Worm (Caenorhabditis elegans): ENCODE data around the gene apc-11.

The apc-11 gene

DNA sequence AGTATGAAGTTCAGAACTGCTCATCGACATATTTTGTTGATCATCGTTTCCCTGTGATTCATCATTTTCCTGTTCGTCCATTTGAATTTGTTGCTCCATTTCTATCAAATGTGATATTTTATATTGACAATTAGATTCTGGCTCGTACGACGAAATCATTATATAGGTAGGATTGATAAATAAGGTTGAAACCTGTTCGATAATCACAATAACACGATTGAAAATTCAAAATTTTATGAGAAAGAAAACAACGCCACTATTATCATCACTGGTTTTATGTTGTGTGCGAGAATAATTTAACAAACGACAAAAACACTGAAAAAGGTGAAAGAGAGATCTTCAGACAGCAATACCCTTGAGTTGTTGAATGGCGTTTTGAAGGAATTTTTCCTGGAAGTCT, at the start of gene apc-11:
apc-11 (minus strand) TSS at position 101 of the 400 bp plus-strand sequence.
- TF ChIP-seq flt-1 (GFP tag; IDR thresholded peaks at IDR 0.05), result no peak
- TF ChIP-seq aly-1 (tag; optimal IDR thresholded peaks at IDR 0.05), result no peak
- TF ChIP-seq tra-4 (tag; optimal IDR thresholded peaks at IDR 0.05), result no peak
- TF ChIP-seq B0310.2 (tag; optimal IDR thresholded peaks at IDR 0.05), result no peak
- TF ChIP-seq sea-1 (GFP tag; conservative IDR thresholded peaks at IDR 0.05), result no peak
- no peak for TF ChIP-seq tbx-37 (GFP tag; conservative IDR thresholded peaks at IDR 0.05)

DNA sequence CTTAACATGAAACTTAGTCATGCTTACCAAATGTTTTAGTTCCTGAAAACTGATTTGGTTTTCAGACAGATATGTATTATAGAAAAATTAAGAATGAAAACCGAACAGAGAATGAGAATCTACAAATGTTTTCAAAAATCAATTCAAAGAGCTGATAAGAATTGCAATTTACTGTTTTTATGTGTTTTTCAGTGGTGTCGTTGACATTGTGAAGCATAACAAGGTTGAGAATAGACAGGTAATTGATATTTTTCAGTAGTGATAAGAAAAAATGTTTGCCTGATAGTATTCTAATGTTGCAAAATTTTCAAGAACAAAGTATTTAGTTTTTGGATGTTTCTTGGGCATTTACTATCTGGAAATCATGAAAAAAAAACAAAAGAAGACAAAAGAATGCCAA, 49.0 kb upstream of the apc-11 start, which contains the start of gene pfas-1:
pfas-1 (minus strand) TSS at position 49 of the 400 bp plus-strand sequence.
- no peak for TF ChIP-seq hnd-1 (tag; optimal IDR thresholded peaks at IDR 0.05)
- no peak for TF ChIP-seq tbx-37 (GFP tag; conservative IDR thresholded peaks at IDR 0.05)
- TF ChIP-seq F13C5.2 (tag; optimal IDR thresholded peaks at IDR 0.05), result no peak
- TF ChIP-seq sea-1 (GFP tag; conservative IDR thresholded peaks at IDR 0.05), result no peak
- TF ChIP-seq tra-4 (tag; optimal IDR thresholded peaks at IDR 0.05), result no peak
- TF ChIP-seq ceh-36 (tag; optimal IDR thresholded peaks at IDR 0.05), result no peak
- TF ChIP-seq hmbx-1 (tag; optimal IDR thresholded peaks at IDR 0.05), result no peak
- TF ChIP-seq ets-7 (tag; optimal IDR thresholded peaks at IDR 0.05), result no peak
- TF ChIP-seq tbx-11 (GFP tag; IDR thresholded peaks at IDR 0.05), result no peak
- TF ChIP-seq aly-1 (tag; optimal IDR thresholded peaks at IDR 0.05), result no peak
- no peak for TF ChIP-seq pes-1 (GFP tag; IDR thresholded peaks at IDR 0.05)
- TF ChIP-seq B0310.2 (tag; optimal IDR thresholded peaks at IDR 0.05), result no peak
- TF ChIP-seq hmg-4 (GFP tag; optimal IDR thresholded peaks at IDR 0.05), result no peak
- no peak for TF ChIP-seq scrt-1 (GFP tag; IDR thresholded peaks at IDR 0.05)
- TF ChIP-seq ceh-13 (GFP tag; optimal IDR thresholded peaks at IDR 0.05), result no peak

ce11 chrIII:4634947-4635346, 40.7 kb upstream of the apc-11 start, which contains the start of gene clec-153:
Gene clec-153, plus strand, starts transcription at chrIII:4635247.
- no peak for TF ChIP-seq hnd-1 (tag; optimal IDR thresholded peaks at IDR 0.05)
- TF ChIP-seq hmbx-1 (tag; optimal IDR thresholded peaks at IDR 0.05), result no peak
- no peak for TF ChIP-seq hmg-4 (GFP tag; optimal IDR thresholded peaks at IDR 0.05)
- no peak for TF ChIP-seq ceh-13 (GFP tag; optimal IDR thresholded peaks at IDR 0.05)
- no peak for TF ChIP-seq tbx-37 (GFP tag; conservative IDR thresholded peaks at IDR 0.05)
- TF ChIP-seq sea-1 (GFP tag; conservative IDR thresholded peaks at IDR 0.05), result no peak
- TF ChIP-seq ama-1 (optimal IDR thresholded peaks at IDR 0.05), result no peak
- no peak for TF ChIP-seq tra-4 (tag; optimal IDR thresholded peaks at IDR 0.05)
- TF ChIP-seq ceh-36 (tag; optimal IDR thresholded peaks at IDR 0.05), result no peak
- TF ChIP-seq scrt-1 (GFP tag; IDR thresholded peaks at IDR 0.05), result no peak
- TF ChIP-seq ets-7 (tag; optimal IDR thresholded peaks at IDR 0.05), result no peak
- no peak for TF ChIP-seq F13C5.2 (tag; optimal IDR thresholded peaks at IDR 0.05)
- TF ChIP-seq B0310.2 (tag; optimal IDR thresholded peaks at IDR 0.05), result no peak
- no peak for TF ChIP-seq tbx-11 (GFP tag; IDR thresholded peaks at IDR 0.05)
- no peak for TF ChIP-seq flt-1 (GFP tag; IDR thresholded peaks at IDR 0.05)
- TF ChIP-seq pes-1 (GFP tag; IDR thresholded peaks at IDR 0.05), result no peak
- TF ChIP-seq aly-1 (tag; optimal IDR thresholded peaks at IDR 0.05), result no peak

ce11 chrIII:4628165-4628564, 33.9 kb upstream of the apc-11 start, which contains the start of gene clec-151:
Gene clec-151, plus strand, starts transcription at chrIII:4628465.
- TF ChIP-seq flt-1 (GFP tag; IDR thresholded peaks at IDR 0.05), result no peak
- no peak for TF ChIP-seq ama-1 (optimal IDR thresholded peaks at IDR 0.05)
- no peak for TF ChIP-seq tra-4 (tag; optimal IDR thresholded peaks at IDR 0.05)
- TF ChIP-seq F13C5.2 (tag; optimal IDR thresholded peaks at IDR 0.05), result no peak
- no peak for TF ChIP-seq ceh-13 (GFP tag; optimal IDR thresholded peaks at IDR 0.05)
- TF ChIP-seq pes-1 (GFP tag; IDR thresholded peaks at IDR 0.05), result no peak
- no peak for TF ChIP-seq scrt-1 (GFP tag; IDR thresholded peaks at IDR 0.05)

- no peak for TF ChIP-seq tra-4 (tag; optimal IDR thresholded peaks at IDR 0.05)
- no peak for TF ChIP-seq ets-7 (tag; optimal IDR thresholded peaks at IDR 0.05)
- no peak for TF ChIP-seq hmg-4 (GFP tag; optimal IDR thresholded peaks at IDR 0.05)
- TF ChIP-seq aly-1 (tag; optimal IDR thresholded peaks at IDR 0.05), result no peak
- TF ChIP-seq scrt-1 (GFP tag; IDR thresholded peaks at IDR 0.05), result no peak
- no peak for TF ChIP-seq sea-1 (GFP tag; conservative IDR thresholded peaks at IDR 0.05)
- TF ChIP-seq hmbx-1 (tag; optimal IDR thresholded peaks at IDR 0.05), result no peak
- TF ChIP-seq tbx-37 (GFP tag; conservative IDR thresholded peaks at IDR 0.05), result no peak
- no peak for TF ChIP-seq tbx-11 (GFP tag; IDR thresholded peaks at IDR 0.05)
- no peak for TF ChIP-seq flt-1 (GFP tag; IDR thresholded peaks at IDR 0.05)
- TF ChIP-seq ceh-13 (GFP tag; optimal IDR thresholded peaks at IDR 0.05), result no peak
- no peak for TF ChIP-seq B0310.2 (tag; optimal IDR thresholded peaks at IDR 0.05)
- no peak for TF ChIP-seq pes-1 (GFP tag; IDR thresholded peaks at IDR 0.05)
Observed at ce11 chrIII:4626148-4626922, 32.1 kb upstream of the apc-11 start.

DNA sequence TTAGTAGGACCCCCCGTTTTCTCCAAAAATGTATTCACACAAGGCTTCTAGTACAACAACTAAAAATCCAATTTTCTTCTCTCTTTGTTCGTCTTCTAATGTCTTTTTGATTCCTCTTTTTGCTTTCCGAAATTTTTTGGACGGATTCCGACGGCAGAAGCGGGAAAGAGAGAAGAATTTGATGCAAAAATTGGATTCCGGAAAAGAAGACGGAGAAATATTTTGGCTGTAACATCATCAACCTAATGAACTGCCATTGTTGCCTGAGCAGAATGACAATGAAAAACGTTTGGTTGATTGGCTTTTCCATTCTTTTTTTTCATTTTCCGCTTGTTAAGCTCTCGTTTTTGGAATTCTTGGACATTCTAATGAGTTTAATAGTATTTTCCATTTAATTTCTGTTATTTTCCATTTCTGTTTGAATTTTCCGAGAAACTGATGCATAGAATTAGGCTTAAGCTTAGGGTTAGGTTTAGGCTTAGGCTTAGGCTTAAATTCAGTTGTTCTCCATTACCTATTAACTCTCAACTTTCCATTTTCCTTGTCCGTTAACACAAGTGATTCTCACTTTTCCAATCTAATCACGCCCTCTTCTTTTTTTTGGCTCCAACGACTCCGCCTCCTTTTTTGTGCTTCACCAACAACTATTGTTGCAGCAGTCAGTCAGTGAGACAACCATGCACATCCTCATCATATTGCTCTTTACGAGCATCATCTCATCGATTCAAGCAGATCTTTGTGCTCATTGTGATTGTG, 28.3 kb upstream of the apc-11 start, which contains the start of gene lron-5:
lron-5 (plus strand) TSS at position 655 of the 756 bp plus-strand sequence.
- no peak for TF ChIP-seq aly-1 (tag; optimal IDR thresholded peaks at IDR 0.05)
- no peak for TF ChIP-seq ceh-36 (tag; optimal IDR thresholded peaks at IDR 0.05)
- TF ChIP-seq tra-4 (tag; optimal IDR thresholded peaks at IDR 0.05), result no peak

ce11 chrIII:4616071-4616571, 21.9 kb upstream of the apc-11 start, which contains the start of gene lips-3:
Gene lips-3, plus strand, starts transcription at chrIII:4616528.
- TF ChIP-seq ceh-13 (GFP tag; optimal IDR thresholded peaks at IDR 0.05) (no peak), scrt-1 (GFP tag; IDR thresholded peaks at IDR 0.05) (no peak), F13C5.2 (tag; optimal IDR thresholded peaks at IDR 0.05) (no peak), ama-1 (optimal IDR thresholded peaks at IDR 0.05) (no peak), ceh-36 (tag; optimal IDR thresholded peaks at IDR 0.05) (no peak), tbx-37 (GFP tag; conservative IDR thresholded peaks at IDR 0.05) (no peak), flt-1 (GFP tag; IDR thresholded peaks at IDR 0.05) (no peak), tbx-11 (GFP tag; IDR thresholded peaks at IDR 0.05) (no peak), ets-7 (tag; optimal IDR thresholded peaks at IDR 0.05) (no peak), B0310.2 (tag; optimal IDR thresholded peaks at IDR 0.05) (no peak), hmg-4 (GFP tag; optimal IDR thresholded peaks at IDR 0.05) (no peak)

Measured in whole organism, early embryonic.